Worm (Caenorhabditis elegans): ENCODE data around the gene asb-2.

DNA sequence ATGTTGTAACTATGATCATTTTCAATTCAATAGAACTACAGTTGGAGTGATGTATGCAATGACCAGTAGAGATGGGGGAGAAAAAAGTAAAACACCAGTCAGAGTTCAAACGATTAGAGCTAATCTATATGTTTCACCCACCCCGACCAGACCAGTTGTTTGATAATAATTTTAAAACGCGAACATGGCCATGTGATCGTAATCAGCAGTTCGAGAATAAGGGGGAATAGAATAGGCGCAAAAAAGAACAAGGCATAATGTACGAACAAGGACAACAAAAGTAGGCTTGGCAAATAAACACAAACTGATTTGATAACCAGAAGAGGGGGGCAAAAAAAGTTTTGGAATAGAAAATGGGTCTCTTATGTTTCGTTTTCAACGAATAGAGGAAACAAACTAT lies 28.5 kb downstream of the asb-2 start:
- no peak for TF ChIP-seq ztf-23 (GFP tag; IDR thresholded peaks at IDR 0.05)
- TF ChIP-seq ref-1 (GFP tag; conservative IDR thresholded peaks at IDR 0.05), result no peak
- TF ChIP-seq flt-1 (GFP tag; IDR thresholded peaks at IDR 0.05), result no peak
- no peak for TF ChIP-seq klf-2 (GFP tag; conservative IDR thresholded peaks at IDR 0.05)
- TF ChIP-seq med-1 (GFP tag; optimal IDR thresholded peaks at IDR 0.05; ENCODE audit: insufficient read depth), result no peak

Data from whole organism, midembryonic.